Worm (Caenorhabditis elegans) whole organism, young adult: Measurements from ENCODE around the gene cutl-28.
A peak's percentile ranks its signal among the peaks of the same experiment; 100 is the strongest.

Source experiments
- B0336.3 ChIP-seq: fragments of 200-800 bp; sonication (Bioruptor generic); IDR thresholded peaks from 2 replicates; pipeline ENCODE4 v1.3.6; 2022; ENCODE audit warnings: missing genetic modification characterization, missing compliant biosample characterization
- D2030.7 ChIP-seq: fragments of 200-800 bp; sonication (Bioruptor generic); IDR thresholded peaks from 2 replicates; pipeline ENCODE4 v1.3.6; 2022; ENCODE audit warnings: missing genetic modification reagents, missing genetic modification characterization, missing compliant biosample characterization
- F39B2.1 ChIP-seq: fragments of 200-800 bp; sonication (Bioruptor generic); IDR thresholded peaks from 2 replicates; pipeline ENCODE4 v1.3.6; 2022; ENCODE audit warnings: missing genetic modification reagents, missing genetic modification characterization, missing compliant biosample characterization
- F49E8.2 ChIP-seq: sonication (generic microtip); optimal IDR thresholded peaks from 3 replicates; lab custom pipeline; 2017; ENCODE audit warnings: missing genetic modification characterization, mild to moderate bottlenecking, missing compliant biosample characterization, antibody characterized with exemption, moderate library complexity; ENCODE audit not compliant: insufficient read depth
- F52B5.7 ChIP-seq: sonication (generic microtip); optimal IDR thresholded peaks from 2 replicates; lab custom pipeline; 2016; ENCODE audit warnings: mild to moderate bottlenecking, missing genetic modification characterization, missing compliant biosample characterization
- K12H6.12 ChIP-seq: fragments of 200-800 bp; sonication (Bioruptor generic); optimal IDR thresholded peaks from 2 replicates; lab custom pipeline; 2018; ENCODE audit warnings: mild to moderate bottlenecking, missing genetic modification characterization, missing compliant biosample characterization
- T26A5.8 ChIP-seq: sonication (generic microtip); optimal IDR thresholded peaks from 2 replicates; lab custom pipeline; 2016; ENCODE audit warnings: missing genetic modification characterization, missing compliant biosample characterization
- Y53F4B.3 ChIP-seq: fragments of 200-800 bp; sonication (Bioruptor generic); IDR thresholded peaks from 2 replicates; pipeline ENCODE4 v1.3.6; 2022; ENCODE audit warnings: missing genetic modification reagents, missing genetic modification characterization, missing compliant biosample characterization
- Y53G8AR.9 ChIP-seq: fragments of 200-800 bp; sonication (Bioruptor generic); conservative IDR thresholded peaks from 2 replicates; pipeline ENCODE4 v1.3.6; 2022; ENCODE audit warnings: missing genetic modification reagents, missing genetic modification characterization, missing compliant biosample characterization
- Y56A3A.18 ChIP-seq: fragments of 200-800 bp; sonication (Bioruptor generic); IDR thresholded peaks from 2 replicates; pipeline ENCODE4 v1.3.6; 2022; ENCODE audit warnings: missing genetic modification reagents, missing genetic modification characterization, missing compliant biosample characterization
- Y67H2A.10 ChIP-seq: fragments of 200-800 bp; sonication (Bioruptor generic); conservative IDR thresholded peaks from 2 replicates; pipeline ENCODE4 v1.3.6; 2022; ENCODE audit warnings: missing genetic modification reagents, missing genetic modification characterization, missing compliant biosample characterization
- Y95B8A.8 ChIP-seq: fragments of 200-800 bp; sonication (Bioruptor generic); IDR thresholded peaks from 2 replicates; pipeline ENCODE4 v1.3.6; 2022; ENCODE audit warnings: missing genetic modification reagents, missing genetic modification characterization, missing compliant biosample characterization
- ama-1 ChIP-seq, 3 experiments: fragments of 150-350 bp in 1 of 3; sonication (generic microtip) in 2 of 3; optimal IDR thresholded peaks; 2 replicates each; lab custom pipeline; 2014 to 2018; ENCODE audit warnings: missing biosample characterization in 2 of 3, missing genetic modification characterization in 2 of 3, missing genetic modification reagents in 2 of 3
- aptf-2 ChIP-seq: fragments of 200-800 bp; sonication (Bioruptor generic); conservative IDR thresholded peaks from 2 replicates; pipeline ENCODE4 v1.3.6; 2022; ENCODE audit warnings: missing genetic modification reagents, missing genetic modification characterization, missing compliant biosample characterization
- atf-7 ChIP-seq: sonication (generic microtip); optimal IDR thresholded peaks from 2 replicates; lab custom pipeline; 2017; ENCODE audit warnings: mild to moderate bottlenecking, missing genetic modification characterization, missing compliant biosample characterization
- athp-1 ChIP-seq: sonication (generic microtip); optimal IDR thresholded peaks from 2 replicates; lab custom pipeline; 2017; ENCODE audit warnings: mild to moderate bottlenecking, missing genetic modification characterization, missing compliant biosample characterization
- attf-6 ChIP-seq: fragments of 200-800 bp; sonication (Bioruptor generic); IDR thresholded peaks from 2 replicates; pipeline ENCODE4 v1.3.6; 2022; ENCODE audit warnings: missing genetic modification reagents, missing genetic modification characterization, missing compliant biosample characterization
- bed-2 ChIP-seq: fragments of 200-800 bp; sonication (Bioruptor generic); IDR thresholded peaks from 2 replicates; pipeline ENCODE4 v1.3.6; 2022; ENCODE audit warnings: missing genetic modification reagents, missing genetic modification characterization, missing compliant biosample characterization
- ceh-27 ChIP-seq: fragments of 200-800 bp; sonication (Bioruptor generic); optimal IDR thresholded peaks from 2 replicates; lab custom pipeline; 2018; ENCODE audit warnings: mild to moderate bottlenecking, missing genetic modification characterization, moderate library complexity, missing compliant biosample characterization
- ceh-58 ChIP-seq: fragments of 200-800 bp; sonication (Bioruptor generic); IDR thresholded peaks from 2 replicates; pipeline ENCODE4 v1.3.6; 2022; ENCODE audit warnings: missing genetic modification characterization, missing compliant biosample characterization
- ceh-79 ChIP-seq: sonication (generic microtip); optimal IDR thresholded peaks from 2 replicates; lab custom pipeline; 2017; ENCODE audit warnings: mild to moderate bottlenecking, missing genetic modification characterization, missing compliant biosample characterization
- chd-7 ChIP-seq: sonication (generic microtip); optimal IDR thresholded peaks from 2 replicates; lab custom pipeline; 2016; ENCODE audit warnings: mild to moderate bottlenecking, missing genetic modification characterization, moderate library complexity, missing compliant biosample characterization
- dox-1 ChIP-seq: fragments of 200-800 bp; sonication (Bioruptor generic); IDR thresholded peaks from 2 replicates; pipeline ENCODE4 v1.3.6; 2022; ENCODE audit warnings: missing genetic modification reagents, missing genetic modification characterization, missing compliant biosample characterization
- egl-44 ChIP-seq: fragments of 200-800 bp; sonication (Bioruptor generic); IDR thresholded peaks from 2 replicates; pipeline ENCODE4 v1.3.6; 2022; ENCODE audit warnings: missing genetic modification reagents, missing genetic modification characterization, missing compliant biosample characterization
- ets-4 ChIP-seq: fragments of 200-800 bp; sonication (Bioruptor generic); optimal IDR thresholded peaks from 2 replicates; lab custom pipeline; 2018; ENCODE audit warnings: mild to moderate bottlenecking, missing genetic modification characterization, missing compliant biosample characterization
- him-1 ChIP-seq: sonication (generic microtip); optimal IDR thresholded peaks from 2 replicates; lab custom pipeline; 2016; ENCODE audit warnings: missing genotype, missing genetic modification reagents, missing genetic modification characterization, missing compliant biosample characterization
- hlh-12 ChIP-seq: sonication (generic microtip); optimal IDR thresholded peaks from 2 replicates; lab custom pipeline; 2016; ENCODE audit warnings: missing genetic modification characterization, missing compliant biosample characterization
- hlh-26 ChIP-seq: fragments of 200-800 bp; sonication (Bioruptor generic); conservative IDR thresholded peaks from 2 replicates; pipeline ENCODE4 v1.3.6; 2022; ENCODE audit warnings: missing genetic modification reagents, missing genetic modification characterization, missing compliant biosample characterization
- hrde-1 ChIP-seq: sonication (generic microtip); optimal IDR thresholded peaks from 2 replicates; lab custom pipeline; 2016; ENCODE audit warnings: missing genetic modification characterization, mild to moderate bottlenecking, missing compliant biosample characterization, moderate library complexity, missing genotype, missing genetic modification reagents, borderline replicate concordance
- lag-1 ChIP-seq: fragments of 200-800 bp; sonication (Bioruptor generic); IDR thresholded peaks from 2 replicates; pipeline ENCODE4 v1.3.6; 2022; ENCODE audit warnings: missing genetic modification reagents, missing genetic modification characterization, missing compliant biosample characterization
- let-526 ChIP-seq: fragments of 200-800 bp; sonication (Bioruptor generic); IDR thresholded peaks from 2 replicates; pipeline ENCODE4 v1.3.6; 2022; ENCODE audit warnings: missing genetic modification reagents, missing genetic modification characterization, missing compliant biosample characterization
- lin-26 ChIP-seq: fragments of 200-800 bp; sonication (Bioruptor generic); IDR thresholded peaks from 2 replicates; pipeline ENCODE4 v1.3.6; 2022; ENCODE audit warnings: missing genetic modification reagents, missing genetic modification characterization, missing compliant biosample characterization
- lir-1 ChIP-seq: fragments of 200-800 bp; sonication (Bioruptor generic); conservative IDR thresholded peaks from 2 replicates; pipeline ENCODE4 v1.3.6; 2022; ENCODE audit warnings: missing genetic modification reagents, missing genetic modification characterization, missing compliant biosample characterization
- lsl-1 ChIP-seq: fragments of 200-800 bp; sonication (Bioruptor generic); optimal IDR thresholded peaks from 2 replicates; lab custom pipeline; 2018; ENCODE audit warnings: mild to moderate bottlenecking, missing genetic modification characterization, moderate library complexity, missing compliant biosample characterization
- madf-10 ChIP-seq: sonication (generic microtip); optimal IDR thresholded peaks from 2 replicates; lab custom pipeline; 2016; ENCODE audit warnings: mild to moderate bottlenecking, missing genetic modification characterization, missing compliant biosample characterization
- madf-6 ChIP-seq: fragments of 200-800 bp; sonication (Bioruptor generic); IDR thresholded peaks from 2 replicates; pipeline ENCODE4 v1.3.6; 2022; ENCODE audit warnings: missing genetic modification reagents, missing genetic modification characterization, missing compliant biosample characterization
- nfya-1 ChIP-seq: sonication (generic microtip); optimal IDR thresholded peaks from 2 replicates; lab custom pipeline; 2017; ENCODE audit warnings: antibody characterized with exemption, missing compliant biosample characterization, missing genetic modification characterization, borderline replicate concordance; ENCODE audit not compliant: insufficient read depth
- nhr-179 ChIP-seq: sonication (generic microtip); optimal IDR thresholded peaks from 2 replicates; lab custom pipeline; 2016; ENCODE audit warnings: mild to moderate bottlenecking, missing genetic modification characterization, missing compliant biosample characterization
- pha-4 ChIP-seq: fragments of 150-350 bp; sonication (generic microtip); optimal IDR thresholded peaks from 2 replicates; lab custom pipeline; 2014; ENCODE audit warnings: missing biosample characterization, missing genetic modification reagents, missing genetic modification characterization
- sdz-38 ChIP-seq: sonication (generic microtip); optimal IDR thresholded peaks from 2 replicates; lab custom pipeline; 2016; ENCODE audit warnings: missing genotype, missing genetic modification characterization, missing compliant biosample characterization
- sea-2 ChIP-seq: fragments of 200-800 bp; sonication (Bioruptor generic); IDR thresholded peaks from 2 replicates; pipeline ENCODE4 v1.3.6; 2022; ENCODE audit warnings: missing genetic modification characterization, missing compliant biosample characterization
- snpc-1.3 ChIP-seq: sonication (generic microtip); optimal IDR thresholded peaks from 2 replicates; lab custom pipeline; 2017; ENCODE audit warnings: missing genetic modification characterization, mild to moderate bottlenecking, missing compliant biosample characterization, antibody characterized with exemption, moderate library complexity, missing genotype, missing genetic modification reagents; ENCODE audit not compliant: insufficient read depth
- somi-1 ChIP-seq: fragments of 200-800 bp; sonication (Bioruptor generic); optimal IDR thresholded peaks from 2 replicates; lab custom pipeline; 2018; ENCODE audit warnings: mild to moderate bottlenecking, missing genetic modification characterization, missing compliant biosample characterization
- unc-130 ChIP-seq: sonication (generic microtip); optimal IDR thresholded peaks from 2 replicates; lab custom pipeline; 2016; ENCODE audit warnings: missing genetic modification reagents, missing genetic modification characterization, missing compliant biosample characterization
- xnd-1 ChIP-seq: sonication (generic microtip); optimal IDR thresholded peaks from 2 replicates; lab custom pipeline; 2016; ENCODE audit warnings: missing genotype, missing genetic modification reagents, missing genetic modification characterization, missing compliant biosample characterization
- ztf-18 ChIP-seq: sonication (generic microtip); optimal IDR thresholded peaks from 2 replicates; lab custom pipeline; 2016; ENCODE audit warnings: missing genotype, mild to moderate bottlenecking, missing genetic modification characterization, missing compliant biosample characterization
- ztf-26 ChIP-seq: sonication (generic microtip); optimal IDR thresholded peaks from 2 replicates; lab custom pipeline; 2017; ENCODE audit warnings: missing genetic modification characterization, missing compliant biosample characterization
- ztf-3 ChIP-seq: fragments of 200-800 bp; sonication (Bioruptor generic); optimal IDR thresholded peaks from 2 replicates; lab custom pipeline; 2018; ENCODE audit warnings: mild to moderate bottlenecking, missing genetic modification characterization, missing compliant biosample characterization
- ztf-6 ChIP-seq: fragments of 200-800 bp; sonication (Bioruptor generic); IDR thresholded peaks from 2 replicates; pipeline ENCODE4 v1.3.6; 2022; ENCODE audit warnings: missing genetic modification reagents, missing genetic modification characterization, missing compliant biosample characterization

cutl-28 gene

DNA sequence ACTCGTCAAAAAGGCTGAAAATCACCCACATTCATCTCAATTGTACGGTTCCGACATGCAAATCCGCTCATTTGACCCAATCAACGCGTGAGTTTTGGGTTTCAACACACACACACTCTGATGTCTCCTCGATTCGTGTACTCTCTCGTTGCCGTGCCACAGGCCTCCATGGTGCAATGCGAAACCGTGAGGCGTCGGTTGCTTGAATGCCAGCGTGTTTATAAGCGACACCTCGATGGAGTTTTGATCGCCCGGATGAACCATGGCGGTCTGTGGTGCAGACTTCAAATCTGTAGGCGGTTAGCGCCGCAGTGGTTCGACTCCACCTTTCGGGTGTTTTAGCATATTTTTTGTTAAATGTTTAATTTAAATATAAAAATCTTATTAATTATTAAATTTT is 26.4 kb upstream of the cutl-28 start (continued):
- TF ChIP-seq ztf-18 (tag; lab: Kevin White, UChicago) (no peak), lir-1 (GFP tag; lab: Robert Waterston, UW) (no peak; the same call in 1 of the 2 replicates), D2030.7 (GFP tag; lab: Robert Waterston, UW) (peak; percentile 88), T26A5.8 (tag; lab: Kevin White, UChicago) (peak; percentile 69), ztf-26 (tag; lab: Kevin White, UChicago) (peak; percentile 48), aptf-2 (GFP tag; lab: Robert Waterston, UW) (no peak), K12H6.12 (tag; lab: Kevin White, UChicago) (no peak), nfya-1 (tag; lab: Kevin White, UChicago) (no peak), nhr-179 (tag; lab: Kevin White, UChicago) (no peak), ets-4 (GFP tag; lab: Kevin White, UChicago) (no peak), atf-7 (tag; lab: Kevin White, UChicago) (no peak), Y53F4B.3 (GFP tag; lab: Robert Waterston, UW) (no peak), Y56A3A.18 (0 out of 2 replicates have a peak, but pooled peaks have one; percentile 56), Y67H2A.10 (GFP tag; lab: Robert Waterston, UW) (no peak), attf-6 (GFP tag; lab: Robert Waterston, UW) (0 out of 2 replicates have a peak, but pooled peaks have one; percentile 54), bed-2 (GFP tag; lab: Robert Waterston, UW) (0 out of 2 replicates have a peak, but pooled peaks have one; percentile 24), hlh-12 (tag; lab: Kevin White, UChicago) (no peak), hlh-26 (GFP tag; lab: Robert Waterston, UW) (no peak), athp-1 (tag; lab: Kevin White, UChicago) (no peak), Y95B8A.8 (GFP tag; lab: Robert Waterston, UW) (peak; percentile 57; the same call in 1 of the 2 replicates), madf-6 (GFP tag; lab: Robert Waterston, UW) (peak; percentile 68), F39B2.1 (GFP tag; lab: Robert Waterston, UW) (0 out of 2 replicates have a peak, but pooled peaks have one; percentile 26), hrde-1 (tag; lab: Kevin White, UChicago) (no peak), F52B5.7 (no peak), lag-1 (no peak), madf-10 (no peak), xnd-1 (no peak), egl-44 (GFP tag; lab: Robert Waterston, UW) (peak; percentile 42; the same call in 1 of the 2 replicates), chd-7 (tag; lab: Kevin White, UChicago) (peak; percentile 4), B0336.3 (peak; percentile 55; the same call in 1 of the 2 replicates), Y53G8AR.9 (GFP tag; lab: Robert Waterston, UW) (peak; percentile 79), ztf-6 (GFP tag; lab: Robert Waterston, UW) (no peak), pha-4 (tag; lab: Kevin White, UChicago) (no peak), him-1 (tag; lab: Kevin White, UChicago) (no peak), let-526 (GFP tag; lab: Robert Waterston, UW) (no peak), ceh-27 (GFP tag; lab: Kevin White, UChicago) (no peak), snpc-1.3 (peak; percentile 28), ceh-58 (GFP tag; lab: Robert Waterston, UW) (no peak), ama-1 (optimal IDR thresholded peaks at IDR 0.05; lab: Kevin White, UChicago) (no peak), ama-1 (GFP tag; optimal IDR thresholded peaks at IDR 0.05; lab: Kevin White, UChicago) (no peak), ceh-79 (tag; lab: Kevin White, UChicago) (no peak), lsl-1 (GFP tag; lab: Kevin White, UChicago) (peak; percentile 69), lin-26 (peak; percentile 66), F49E8.2 (peak; percentile 87), somi-1 (GFP tag; lab: Kevin White, UChicago) (no peak), sea-2 (GFP tag; lab: Robert Waterston, UW) (no peak), dox-1 (GFP tag; lab: Robert Waterston, UW) (peak; percentile 80), sdz-38 (tag; lab: Kevin White, UChicago) (no peak), unc-130 (GFP tag; lab: Kevin White, UChicago) (no peak), ztf-3 (GFP tag; lab: Kevin White, UChicago) (no peak)
